Worm (Caenorhabditis elegans) whole organism, young adult: ENCODE results near the gene nhr-283.

Experiments
- B0261.1 ChIP-seq: sonication (generic microtip); optimal IDR thresholded peaks from 2 replicates; lab custom pipeline; 2016; ENCODE audit warnings: mild to moderate bottlenecking, missing genetic modification characterization, moderate library complexity, missing compliant biosample characterization
- D2030.7 ChIP-seq: fragments of 200-800 bp; sonication (Bioruptor generic); IDR thresholded peaks from 2 replicates; pipeline ENCODE4 v1.3.6; 2022; ENCODE audit warnings: missing genetic modification reagents, missing genetic modification characterization, missing compliant biosample characterization
- F22D6.2 ChIP-seq: sonication (generic microtip); optimal IDR thresholded peaks from 2 replicates; lab custom pipeline; 2016; ENCODE audit warnings: mild to moderate bottlenecking, missing genetic modification characterization, missing compliant biosample characterization
- F37B4.10 ChIP-seq: fragments of 200-800 bp; sonication (Bioruptor generic); IDR thresholded peaks from 2 replicates; pipeline ENCODE4 v1.3.6; 2022; ENCODE audit warnings: missing genetic modification characterization, missing compliant biosample characterization
- F39B2.1 ChIP-seq: fragments of 200-800 bp; sonication (Bioruptor generic); IDR thresholded peaks from 2 replicates; pipeline ENCODE4 v1.3.6; 2022; ENCODE audit warnings: missing genetic modification reagents, missing genetic modification characterization, missing compliant biosample characterization
- F57C9.4 ChIP-seq: sonication (generic microtip); optimal IDR thresholded peaks from 2 replicates; lab custom pipeline; 2017; ENCODE audit warnings: mild to moderate bottlenecking, missing genetic modification characterization, missing compliant biosample characterization
- Y79H2A.3 ChIP-seq: fragments of 200-800 bp; sonication (Bioruptor generic); conservative IDR thresholded peaks from 2 replicates; pipeline ENCODE4 v1.3.6; 2022; ENCODE audit warnings: missing genetic modification reagents, missing genetic modification characterization, missing compliant biosample characterization
- athp-1 ChIP-seq: sonication (generic microtip); optimal IDR thresholded peaks from 2 replicates; lab custom pipeline; 2017; ENCODE audit warnings: mild to moderate bottlenecking, missing genetic modification characterization, missing compliant biosample characterization
- attf-3 ChIP-seq: fragments of 200-800 bp; sonication (Bioruptor generic); conservative IDR thresholded peaks from 2 replicates; pipeline ENCODE4 v1.3.6; 2022; ENCODE audit warnings: missing genetic modification reagents, missing genetic modification characterization, missing compliant biosample characterization
- bed-1 ChIP-seq: fragments of 200-800 bp; sonication (Bioruptor generic); IDR thresholded peaks from 2 replicates; pipeline ENCODE4 v1.3.6; 2022; ENCODE audit warnings: missing genetic modification reagents, missing genetic modification characterization, missing compliant biosample characterization
- bed-2 ChIP-seq: fragments of 200-800 bp; sonication (Bioruptor generic); IDR thresholded peaks from 2 replicates; pipeline ENCODE4 v1.3.6; 2022; ENCODE audit warnings: missing genetic modification reagents, missing genetic modification characterization, missing compliant biosample characterization
- cebp-2 ChIP-seq: fragments of 200-800 bp; sonication (Bioruptor generic); IDR thresholded peaks from 2 replicates; pipeline ENCODE4 v1.3.6; 2022; ENCODE audit warnings: missing genetic modification characterization, missing compliant biosample characterization
- ceh-79 ChIP-seq: sonication (generic microtip); optimal IDR thresholded peaks from 2 replicates; lab custom pipeline; 2017; ENCODE audit warnings: mild to moderate bottlenecking, missing genetic modification characterization, missing compliant biosample characterization
- ceh-91 ChIP-seq: fragments of 200-800 bp; sonication (Bioruptor generic); IDR thresholded peaks from 2 replicates; pipeline ENCODE4 v1.3.6; 2022; ENCODE audit warnings: missing genetic modification reagents, missing genetic modification characterization, missing compliant biosample characterization
- dpl-1 ChIP-seq: fragments of 150-350 bp; optimal IDR thresholded peaks from 2 replicates; lab custom pipeline; 2014; ENCODE audit warnings: missing biosample characterization, missing genetic modification reagents, missing genetic modification characterization
- hmg-1.2 ChIP-seq: fragments of 200-800 bp; sonication (Bioruptor generic); IDR thresholded peaks from 2 replicates; pipeline ENCODE4 v1.3.6; 2022; ENCODE audit warnings: missing genetic modification reagents, missing genetic modification characterization, missing compliant biosample characterization
- hrde-1 ChIP-seq: sonication (generic microtip); optimal IDR thresholded peaks from 2 replicates; lab custom pipeline; 2016; ENCODE audit warnings: missing genetic modification characterization, mild to moderate bottlenecking, missing compliant biosample characterization, moderate library complexity, missing genotype, missing genetic modification reagents, borderline replicate concordance
- lag-1 ChIP-seq: fragments of 200-800 bp; sonication (Bioruptor generic); IDR thresholded peaks from 2 replicates; pipeline ENCODE4 v1.3.6; 2022; ENCODE audit warnings: missing genetic modification reagents, missing genetic modification characterization, missing compliant biosample characterization
- lin-26 ChIP-seq: fragments of 200-800 bp; sonication (Bioruptor generic); IDR thresholded peaks from 2 replicates; pipeline ENCODE4 v1.3.6; 2022; ENCODE audit warnings: missing genetic modification reagents, missing genetic modification characterization, missing compliant biosample characterization
- lin-54 ChIP-seq: fragments of 200-800 bp; sonication (Bioruptor generic); optimal IDR thresholded peaks from 2 replicates; lab custom pipeline; 2018; ENCODE audit warnings: mild to moderate bottlenecking, missing genetic modification characterization, missing compliant biosample characterization
- lir-1 ChIP-seq: fragments of 200-800 bp; sonication (Bioruptor generic); conservative IDR thresholded peaks from 2 replicates; pipeline ENCODE4 v1.3.6; 2022; ENCODE audit warnings: missing genetic modification reagents, missing genetic modification characterization, missing compliant biosample characterization
- mcd-1 ChIP-seq: fragments of 200-800 bp; sonication (Bioruptor generic); IDR thresholded peaks from 2 replicates; pipeline ENCODE4 v1.3.6; 2022; ENCODE audit warnings: missing genetic modification reagents, missing genetic modification characterization, missing compliant biosample characterization
- nfya-2 ChIP-seq: fragments of 200-800 bp; sonication (Bioruptor generic); IDR thresholded peaks from 2 replicates; pipeline ENCODE4 v1.3.6; 2022; ENCODE audit warnings: missing genetic modification reagents, missing genetic modification characterization, missing compliant biosample characterization
- nhr-179 ChIP-seq: sonication (generic microtip); optimal IDR thresholded peaks from 2 replicates; lab custom pipeline; 2016; ENCODE audit warnings: mild to moderate bottlenecking, missing genetic modification characterization, missing compliant biosample characterization
- rcor-1 ChIP-seq: fragments of 200-800 bp; sonication (Bioruptor generic); IDR thresholded peaks from 2 replicates; pipeline ENCODE4 v1.3.6; 2022; ENCODE audit warnings: missing genetic modification reagents, missing genetic modification characterization, missing compliant biosample characterization
- rec-8 ChIP-seq, 2 experiments: sonication (generic microtip); optimal IDR thresholded peaks; 2 replicates each; lab custom pipeline; 2016; ENCODE audit warnings: mild to moderate bottlenecking in 2 of 2, missing genetic modification characterization in 2 of 2, missing genetic modification reagents in 2 of 2, missing genotype in 2 of 2, missing biosample characterization in 1 of 2, missing compliant biosample characterization in 1 of 2, moderate library complexity in 1 of 2
- repo-1 ChIP-seq: sonication (generic microtip); optimal IDR thresholded peaks from 2 replicates; lab custom pipeline; 2017; ENCODE audit warnings: mild to moderate bottlenecking, missing genetic modification characterization, missing compliant biosample characterization
- rpc-1 ChIP-seq, 2 experiments: fragments of 150-350 bp in 1 of 2; sonication (generic microtip) in 1 of 2; optimal IDR thresholded peaks; 2 replicates each; lab custom pipeline; 2014 to 2018; ENCODE audit warnings: missing biosample characterization in 1 of 2, missing genetic modification characterization in 1 of 2, missing genetic modification reagents in 1 of 2, missing genotype in 1 of 2
- snpc-4 ChIP-seq, 5 experiments: fragments of 150-350 bp in 1 of 5; sonication (generic microtip) in 4 of 5; optimal IDR thresholded peaks; 2 replicates each; lab custom pipeline; 2014 to 2018; ENCODE audit warnings: missing genetic modification characterization in 5 of 5, missing biosample characterization in 3 of 5, antibody characterized with exemption in 2 of 5, mild to moderate bottlenecking in 2 of 5, missing compliant biosample characterization in 2 of 5, missing genotype in 2 of 5, moderate library complexity in 2 of 5, missing genetic modification reagents in 1 of 5
- tbp1 ChIP-seq: fragments of 200-800 bp; sonication (Bioruptor generic); optimal IDR thresholded peaks from 2 replicates; lab custom pipeline; 2018; ENCODE audit warnings: mild to moderate bottlenecking, missing genetic modification characterization, missing compliant biosample characterization
- xnd-1 ChIP-seq: sonication (generic microtip); optimal IDR thresholded peaks from 2 replicates; lab custom pipeline; 2016; ENCODE audit warnings: missing genotype, missing genetic modification reagents, missing genetic modification characterization, missing compliant biosample characterization
- ztf-18 ChIP-seq: sonication (generic microtip); optimal IDR thresholded peaks from 2 replicates; lab custom pipeline; 2016; ENCODE audit warnings: missing genotype, mild to moderate bottlenecking, missing genetic modification characterization, missing compliant biosample characterization
- ztf-28 ChIP-seq: fragments of 200-800 bp; sonication (Bioruptor generic); IDR thresholded peaks from 2 replicates; pipeline ENCODE4 v1.3.6; 2022; ENCODE audit warnings: missing genetic modification reagents, missing genetic modification characterization, missing compliant biosample characterization
- ztf-6 ChIP-seq: fragments of 200-800 bp; sonication (Bioruptor generic); IDR thresholded peaks from 2 replicates; pipeline ENCODE4 v1.3.6; 2022; ENCODE audit warnings: missing genetic modification reagents, missing genetic modification characterization, missing compliant biosample characterization

The nhr-283 gene

ce11 chrV:15776651-15777050 is at the start of gene nhr-283:
TSS of gene nhr-283 (minus strand) at chrV:15776751.
- no peak for TF ChIP-seq nfya-2
- no peak for TF ChIP-seq rec-8 (tag; optimal IDR thresholded peaks at IDR 0.05; lab: Kevin White, UChicago)
- no peak for TF ChIP-seq B0261.1 (tag; lab: Kevin White, UChicago)
- TF ChIP-seq rpc-1 (optimal IDR thresholded peaks at IDR 0.05; lab: Kevin White, UChicago): no peak
- TF ChIP-seq rpc-1 (tag; optimal IDR thresholded peaks at IDR 0.05; lab: Kevin White, UChicago): no peak
- no peak for TF ChIP-seq F39B2.1 (GFP tag; lab: Robert Waterston, UW)
- no peak for TF ChIP-seq xnd-1
- TF ChIP-seq lin-54 (GFP tag; lab: Kevin White, UChicago): no peak
- TF ChIP-seq snpc-4 (GFP tag; optimal IDR thresholded peaks at IDR 0.05; lab: Kevin White, UChicago): no peak
- TF ChIP-seq snpc-4 (tag; optimal IDR thresholded peaks at IDR 0.05; lab: Kevin White, UChicago): no peak
- TF ChIP-seq F22D6.2 (tag; lab: Kevin White, UChicago): no peak
- TF ChIP-seq tbp1: no peak
- TF ChIP-seq ceh-91 (GFP tag; lab: Robert Waterston, UW): no peak
- TF ChIP-seq lag-1 (GFP tag; lab: Robert Waterston, UW): no peak
- TF ChIP-seq F57C9.4: no peak
- TF ChIP-seq attf-3 (GFP tag; lab: Robert Waterston, UW): no peak
- no peak for TF ChIP-seq rcor-1 (GFP tag; lab: Robert Waterston, UW)
- TF ChIP-seq hmg-1.2: no peak
- no peak for TF ChIP-seq lin-26 (GFP tag; lab: Robert Waterston, UW)
- TF ChIP-seq bed-1 (GFP tag; lab: Robert Waterston, UW): no peak

- TF ChIP-seq repo-1 (tag; lab: Kevin White, UChicago) (no peak), ztf-28 (GFP tag; lab: Robert Waterston, UW) (no peak), mcd-1 (GFP tag; lab: Robert Waterston, UW) (no peak), rcor-1 (GFP tag; lab: Robert Waterston, UW) (no peak), nhr-179 (tag; lab: Kevin White, UChicago) (no peak), bed-1 (GFP tag; lab: Robert Waterston, UW) (no peak), lir-1 (GFP tag; lab: Robert Waterston, UW) (no peak), ceh-79 (no peak), lag-1 (GFP tag; lab: Robert Waterston, UW) (no peak), ztf-18 (tag; lab: Kevin White, UChicago) (no peak), hrde-1 (no peak), D2030.7 (GFP tag; lab: Robert Waterston, UW) (no peak), cebp-2 (GFP tag; lab: Robert Waterston, UW) (no peak), bed-2 (GFP tag; lab: Robert Waterston, UW) (no peak), ztf-6 (no peak), dpl-1 (GFP tag; lab: Kevin White, UChicago) (no peak), athp-1 (tag; lab: Kevin White, UChicago) (no peak), Y79H2A.3 (GFP tag; lab: Robert Waterston, UW) (no peak)
- TF ChIP-seq, all 124 proteins: peak for 0
These were observed 49.6 kb upstream of the nhr-283 start, which contains the start of gene srbc-51 for ce11 chrV:15826110-15826509. TSS of gene srbc-51 (plus strand) at chrV:15826410.

- TF ChIP-seq F37B4.10 (GFP tag; lab: Robert Waterston, UW) (no peak), ceh-79 (no peak), lir-1 (GFP tag; lab: Robert Waterston, UW) (no peak)
These were observed 48.3 kb upstream of the nhr-283 start, which contains the start of gene srbc-50 for ce11 chrV:15824866-15825265. TSS of gene srbc-50 (minus strand) at chrV:15824966.
